Fruit fly (Drosophila melanogaster): ENCODE results near the gene CG34427.

DNA sequence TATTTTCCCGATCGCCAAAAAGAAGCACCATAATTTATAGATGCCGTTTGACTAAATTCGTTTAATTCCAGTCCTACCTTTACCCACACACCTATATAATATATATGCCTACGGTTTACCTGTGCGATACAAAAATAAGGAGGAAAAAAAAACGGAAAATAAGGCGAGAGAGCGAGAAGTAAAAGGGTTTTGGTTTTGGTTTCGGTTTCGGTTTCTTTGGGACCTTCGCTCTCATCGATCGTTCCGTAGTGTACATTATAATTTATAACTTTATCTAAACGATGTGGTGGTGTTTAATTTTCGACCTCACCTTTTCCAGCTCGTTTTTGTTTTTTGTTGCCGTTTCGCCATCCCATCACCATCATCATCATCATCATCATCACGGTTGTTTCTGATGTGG is 21.0 kb downstream of the CG34427 start:
- no peak for TF ChIP-seq bab1 (GFP tag; optimal IDR thresholded peaks at IDR 0.05)
- no peak for TF ChIP-seq cic (GFP tag; optimal IDR thresholded peaks at IDR 0.05)
- no peak for TF ChIP-seq kay (GFP tag; ENCODE audit: borderline replicate concordance)
- no peak for TF ChIP-seq tj (GFP tag; optimal IDR thresholded peaks at IDR 0.05)
- TF ChIP-seq CG33017 (tag; optimal IDR thresholded peaks at IDR 0.05) = no peak
